Worm (Caenorhabditis elegans): ENCODE data around the gene spr-2.

- TF ChIP-seq B0310.2 (tag; optimal IDR thresholded peaks at IDR 0.05) (no peak), scrt-1 (GFP tag; IDR thresholded peaks at IDR 0.05) (no peak), aly-1 (tag; optimal IDR thresholded peaks at IDR 0.05) (no peak), ama-1 (optimal IDR thresholded peaks at IDR 0.05) (no peak), tra-4 (tag; optimal IDR thresholded peaks at IDR 0.05) (no peak), hmbx-1 (tag; optimal IDR thresholded peaks at IDR 0.05) (no peak), hnd-1 (tag; optimal IDR thresholded peaks at IDR 0.05) (no peak), flt-1 (GFP tag; IDR thresholded peaks at IDR 0.05) (no peak), ets-7 (tag; optimal IDR thresholded peaks at IDR 0.05) (no peak), ceh-36 (tag; optimal IDR thresholded peaks at IDR 0.05) (no peak), pes-1 (GFP tag; IDR thresholded peaks at IDR 0.05) (no peak), tbx-37 (GFP tag; conservative IDR thresholded peaks at IDR 0.05) (no peak), tbx-11 (GFP tag; IDR thresholded peaks at IDR 0.05) (no peak)
Measured at ce11 chrIV:8914187-8914586, 22.9 kb downstream of the spr-2 start.

Data from whole organism, early embryonic.